Worm (Caenorhabditis elegans): ENCODE data around the gene atg-9.

DNA sequence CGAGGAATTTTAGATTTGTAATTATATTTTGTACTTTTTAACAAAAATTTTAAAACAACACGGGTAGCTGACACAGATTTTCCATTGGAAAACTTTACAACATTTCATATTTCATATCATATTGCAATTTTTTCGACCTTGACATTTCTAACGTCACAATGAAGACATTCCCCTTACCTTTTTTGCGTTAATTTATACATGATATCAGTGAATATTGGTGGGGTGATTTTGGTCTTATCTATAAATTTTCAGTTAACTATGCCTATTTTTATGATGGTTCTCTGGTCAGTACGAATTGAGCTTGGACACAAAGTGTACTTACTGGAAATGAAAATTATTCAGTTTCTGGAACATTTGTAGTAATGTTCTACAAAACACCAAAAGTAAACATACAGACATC lies 35.3 kb downstream of the atg-9 start:
- TF ChIP-seq skn-1 (tag; optimal IDR thresholded peaks at IDR 0.05) (no peak), ZK337.2 (GFP tag; IDR thresholded peaks at IDR 0.05) (no peak), nhr-77 (tag; optimal IDR thresholded peaks at IDR 0.05) (no peak)

All from whole organism, L4 larva.